Fruit fly (Drosophila melanogaster) whole organism, adult: ENCODE results near the gene CG4313.
A peak's percentile ranks its signal among the peaks of the same experiment; 100 is the strongest.

Experiments
- CG11617 ChIP-seq: fragments of 200-800 bp; sonication (Bioruptor generic); optimal IDR thresholded peaks from 2 replicates; lab custom pipeline; 2017; ENCODE audit warnings: mild to moderate bottlenecking, missing biosample characterization, missing genetic modification reagents, missing genetic modification characterization
- CG12768 ChIP-seq: fragments of 200-800 bp; sonication (Bioruptor generic); optimal IDR thresholded peaks from 2 replicates; lab custom pipeline; 2017; ENCODE audit warnings: missing biosample characterization, missing genetic modification characterization, mild to moderate bottlenecking, moderate library complexity, missing genetic modification reagents
- CG14711 ChIP-seq: fragments of 200-800 bp; sonication (Bioruptor generic); optimal IDR thresholded peaks from 2 replicates; lab custom pipeline; 2018; ENCODE audit warnings: missing biosample characterization, mild to moderate bottlenecking, missing genetic modification characterization, moderate library complexity
- CG1620 ChIP-seq: fragments of 200-800 bp; sonication (Bioruptor generic); optimal IDR thresholded peaks from 2 replicates; lab custom pipeline; 2016; ENCODE audit warnings: missing biosample characterization, missing genetic modification characterization
- CG33017 ChIP-seq: fragments of 200-800 bp; sonication (Bioruptor generic); optimal IDR thresholded peaks from 2 replicates; lab custom pipeline; 2018; ENCODE audit warnings: missing biosample characterization, mild to moderate bottlenecking, missing genetic modification characterization, moderate library complexity
- CG5204 ChIP-seq: fragments of 200-800 bp; sonication (Bioruptor generic); optimal IDR thresholded peaks from 2 replicates; lab custom pipeline; 2016; ENCODE audit warnings: missing biosample characterization, missing genetic modification characterization
- CG7045 ChIP-seq: fragments of 200-800 bp; sonication (Bioruptor generic); optimal IDR thresholded peaks from 2 replicates; lab custom pipeline; 2017; ENCODE audit warnings: missing biosample characterization, mild to moderate bottlenecking, missing genetic modification characterization
- CG7101 ChIP-seq: fragments of 200-800 bp; sonication (Bioruptor generic); optimal IDR thresholded peaks from 2 replicates; lab custom pipeline; 2018; ENCODE audit warnings: missing biosample characterization, mild to moderate bottlenecking, missing genetic modification characterization, moderate library complexity
- Clk ChIP-seq: fragments of 200-800 bp; sonication (Bioruptor generic); optimal IDR thresholded peaks from 2 replicates; lab custom pipeline; 2017; ENCODE audit warnings: missing biosample characterization, missing genetic modification characterization
- Crg-1 ChIP-seq: fragments of 200-800 bp; sonication (Bioruptor generic); optimal IDR thresholded peaks from 2 replicates; lab custom pipeline; 2016; ENCODE audit warnings: missing biosample characterization, missing genetic modification characterization
- Hr96 ChIP-seq: fragments of 200-800 bp; sonication (Bioruptor generic); optimal IDR thresholded peaks from 2 replicates; lab custom pipeline; 2016; ENCODE audit warnings: missing biosample characterization, missing genetic modification characterization
- Mnt ChIP-seq: fragments of 200-800 bp; sonication (Bioruptor generic); optimal IDR thresholded peaks from 2 replicates; lab custom pipeline; 2016; ENCODE audit warnings: missing biosample characterization, mild to moderate bottlenecking, missing genetic modification characterization
- bab1 ChIP-seq: fragments of 200-800 bp; sonication (Bioruptor generic); optimal IDR thresholded peaks from 3 replicates; lab custom pipeline; 2019; ENCODE audit warnings: missing biosample characterization, mild to moderate bottlenecking, missing genetic modification characterization, moderate library complexity
- cic ChIP-seq: fragments of 200-800 bp; sonication (Bioruptor generic); optimal IDR thresholded peaks from 2 replicates; lab custom pipeline; 2017; ENCODE audit warnings: missing biosample characterization, mild to moderate bottlenecking, missing genetic modification characterization, moderate library complexity
- cnc ChIP-seq, 2 experiments: fragments of >200 bp; optimal IDR thresholded peaks; 2 replicates each; lab custom pipeline; 2017
- kay ChIP-seq: fragments of 200-800 bp; sonication (Bioruptor generic); peaks from one replicate; lab custom pipeline; 2016; ENCODE audit warnings: missing biosample characterization, missing genetic modification characterization, borderline replicate concordance
- ovo ChIP-seq: fragments of 200-800 bp; sonication (Bioruptor generic); optimal IDR thresholded peaks from 2 replicates; lab custom pipeline; 2016; ENCODE audit warnings: missing biosample characterization, missing genetic modification characterization
- pad ChIP-seq: fragments of 200-800 bp; sonication (Bioruptor generic); optimal IDR thresholded peaks from 3 replicates; lab custom pipeline; 2017; ENCODE audit warnings: missing biosample characterization, missing genetic modification characterization, mild to moderate bottlenecking, moderate library complexity, missing genetic modification reagents
- tj ChIP-seq: fragments of 200-800 bp; sonication (Bioruptor generic); optimal IDR thresholded peaks from 3 replicates; lab custom pipeline; 2017; ENCODE audit warnings: missing biosample characterization, mild to moderate bottlenecking, missing genetic modification characterization, moderate library complexity
- toe ChIP-seq: fragments of 200-800 bp; sonication (Bioruptor generic); optimal IDR thresholded peaks from 2 replicates; lab custom pipeline; 2016; ENCODE audit warnings: missing biosample characterization, missing genetic modification characterization

CG4313 gene

dm6 chrX:2043660-2044397, 2.2 kb downstream of the CG4313 start, which contains the start of gene CG4325:
Gene CG4325, minus strand, starts transcription at chrX:2043818.
- TF ChIP-seq CG5204 (no peak), CG11617 (GFP tag; lab: Kevin White, UChicago) (no peak), Crg-1 (GFP tag; lab: Kevin White, UChicago) (no peak), CG33017 (tag; lab: Kevin White, UChicago) (no peak), cic (GFP tag; lab: Kevin White, UChicago) (peak; percentile 76), CG12768 (GFP tag; lab: Kevin White, UChicago) (no peak), ovo (GFP tag; lab: Kevin White, UChicago) (no peak), tj (GFP tag; lab: Kevin White, UChicago) (peak; percentile 91), CG14711 (tag; lab: Kevin White, UChicago) (no peak), pad (GFP tag; lab: Kevin White, UChicago) (peak; percentile 7), kay (no peak), Mnt (peak; percentile 19), cnc (optimal IDR thresholded peaks at IDR 0.05; lab: Kevin White, UChicago) (no peak), CG1620 (no peak), Hr96 (no peak), bab1 (GFP tag; lab: Kevin White, UChicago) (no peak), CG7101 (tag; lab: Kevin White, UChicago) (no peak)

dm6 chrX:2048778-2049686, 7.4 kb downstream of the CG4313 start:
- TF ChIP-seq cnc (optimal IDR thresholded peaks at IDR 0.05; lab: Kevin White, UChicago) (no peak), CG7101 (tag; lab: Kevin White, UChicago) (no peak), CG33017 (tag; lab: Kevin White, UChicago) (no peak), pad (GFP tag; lab: Kevin White, UChicago) (peak; percentile 19), CG11617 (GFP tag; lab: Kevin White, UChicago) (no peak), kay (peak; percentile 70), Mnt (peak; percentile 51), Crg-1 (GFP tag; lab: Kevin White, UChicago) (no peak), cic (GFP tag; lab: Kevin White, UChicago) (peak; percentile 53), CG12768 (GFP tag; lab: Kevin White, UChicago) (peak; percentile 27), CG7045 (GFP tag; lab: Kevin White, UChicago) (no peak), ovo (GFP tag; lab: Kevin White, UChicago) (no peak)

- TF ChIP-seq Crg-1 (GFP tag; lab: Kevin White, UChicago) = peak; percentile 98
- TF ChIP-seq CG5204 = peak; percentile 96
- peak; percentile 96 for TF ChIP-seq Mnt
- peak; percentile 98 for TF ChIP-seq CG7101 (tag; lab: Kevin White, UChicago)
- peak; percentile 99 for TF ChIP-seq CG1620
- TF ChIP-seq tj (GFP tag; lab: Kevin White, UChicago) = peak; percentile 92
- no peak for TF ChIP-seq cnc (optimal IDR thresholded peaks at IDR 0.05; lab: Kevin White, UChicago)
- no peak for TF ChIP-seq kay
- TF ChIP-seq Clk (GFP tag; lab: Kevin White, UChicago) = peak; percentile 94
- TF ChIP-seq Hr96 = peak; percentile 99
- peak; percentile 97 for TF ChIP-seq CG11617 (GFP tag; lab: Kevin White, UChicago)
- TF ChIP-seq CG12768 (GFP tag; lab: Kevin White, UChicago) = peak; percentile 97
- peak; percentile 95 for TF ChIP-seq CG33017 (tag; lab: Kevin White, UChicago)
- peak; percentile 93 for TF ChIP-seq CG14711 (tag; lab: Kevin White, UChicago)
- peak; percentile 94 for TF ChIP-seq ovo (GFP tag; lab: Kevin White, UChicago)
- TF ChIP-seq bab1 (GFP tag; lab: Kevin White, UChicago) = peak; percentile 99
- TF ChIP-seq toe (GFP tag; lab: Kevin White, UChicago) = peak; percentile 93
- TF ChIP-seq CG7045 (GFP tag; lab: Kevin White, UChicago) = peak; percentile 93
- TF ChIP-seq cic (GFP tag; lab: Kevin White, UChicago) = peak; percentile 92
- peak; percentile 97 for TF ChIP-seq pad (GFP tag; lab: Kevin White, UChicago)
These were observed 8.6 kb downstream of the CG4313 start, which contains the start of gene moody for dm6 chrX:2050070-2050899. Gene moody, minus strand, starts transcription at chrX:2050120.

dm6 chrX:2061119-2061518, 19.5 kb downstream of the CG4313 start:
- no peak for TF ChIP-seq toe (GFP tag; lab: Kevin White, UChicago)
- TF ChIP-seq cnc (optimal IDR thresholded peaks at IDR 0.05; lab: Kevin White, UChicago) = no peak
- TF ChIP-seq pad (GFP tag; lab: Kevin White, UChicago) = peak; percentile 44
- no peak for TF ChIP-seq Clk (GFP tag; lab: Kevin White, UChicago)
- no peak for TF ChIP-seq CG33017 (tag; lab: Kevin White, UChicago)
- no peak for TF ChIP-seq CG1620
- peak; percentile 19 for TF ChIP-seq bab1 (GFP tag; lab: Kevin White, UChicago)
- TF ChIP-seq CG5204 = peak; percentile 60
- peak; percentile 66 for TF ChIP-seq CG14711 (tag; lab: Kevin White, UChicago)
- TF ChIP-seq CG7045 (GFP tag; lab: Kevin White, UChicago) = peak; percentile 57
- TF ChIP-seq Crg-1 (GFP tag; lab: Kevin White, UChicago) = peak; percentile 7
- TF ChIP-seq ovo (GFP tag; lab: Kevin White, UChicago) = no peak
- TF ChIP-seq tj (GFP tag; lab: Kevin White, UChicago) = peak; percentile 87
- no peak for TF ChIP-seq Hr96
- no peak for TF ChIP-seq kay
- TF ChIP-seq CG7101 (tag; lab: Kevin White, UChicago) = peak; percentile 63
- peak; percentile 36 for TF ChIP-seq Mnt
- TF ChIP-seq CG12768 (GFP tag; lab: Kevin White, UChicago) = peak; percentile 63
- TF ChIP-seq cic (GFP tag; lab: Kevin White, UChicago) = no peak
- TF ChIP-seq CG11617 (GFP tag; lab: Kevin White, UChicago) = peak; percentile 60
